Worm (Caenorhabditis elegans) whole organism, late embryonic: ENCODE measurements around the gene B0507.2.

Source experiments
- C08G9.2 ChIP-seq: sonication (generic microtip); optimal IDR thresholded peaks from 2 replicates; lab custom pipeline; 2016; ENCODE audit warnings: mild to moderate bottlenecking, missing genetic modification characterization, moderate library complexity, missing compliant biosample characterization
- C38D4.7 ChIP-seq: fragments of 200-800 bp; sonication (Bioruptor generic); optimal IDR thresholded peaks from 2 replicates; lab custom pipeline; 2018; ENCODE audit warnings: mild to moderate bottlenecking, missing genetic modification characterization, moderate library complexity, missing compliant biosample characterization
- F13H6.1 ChIP-seq: sonication (generic microtip); optimal IDR thresholded peaks from 2 replicates; lab custom pipeline; 2016; ENCODE audit warnings: missing genetic modification characterization, missing compliant biosample characterization
- K02D7.2 ChIP-seq: sonication (generic microtip); optimal IDR thresholded peaks from 2 replicates; lab custom pipeline; 2017; ENCODE audit warnings: mild to moderate bottlenecking, missing genetic modification characterization, missing compliant biosample characterization
- Y22D7AL.16 ChIP-seq: sonication (generic microtip); optimal IDR thresholded peaks from 2 replicates; lab custom pipeline; 2016; ENCODE audit warnings: missing genetic modification characterization, missing compliant biosample characterization
- ahr-1 ChIP-seq: sonication (generic microtip); optimal IDR thresholded peaks from 2 replicates; lab custom pipeline; 2016; ENCODE audit warnings: missing genetic modification characterization, missing compliant biosample characterization
- ceh-18 ChIP-seq: sonication (generic microtip); optimal IDR thresholded peaks from 2 replicates; lab custom pipeline; 2016; ENCODE audit warnings: missing genetic modification characterization, missing compliant biosample characterization
- ceh-19 ChIP-seq: fragments of 200-800 bp; sonication (Bioruptor generic); optimal IDR thresholded peaks from 2 replicates; lab custom pipeline; 2018; ENCODE audit warnings: mild to moderate bottlenecking, missing genetic modification characterization, missing compliant biosample characterization
- ceh-22 ChIP-seq: sonication (generic microtip); optimal IDR thresholded peaks from 2 replicates; lab custom pipeline; 2017; ENCODE audit warnings: missing biosample characterization, missing genetic modification characterization
- ceh-24 ChIP-seq: sonication (generic microtip); optimal IDR thresholded peaks from 2 replicates; lab custom pipeline; 2016; ENCODE audit warnings: mild to moderate bottlenecking, missing genetic modification characterization, missing compliant biosample characterization
- ceh-30 ChIP-seq: fragments of 150-350 bp; optimal IDR thresholded peaks from 2 replicates; lab custom pipeline; 2014; ENCODE audit warnings: missing biosample characterization, missing genetic modification characterization
- ceh-31 ChIP-seq: sonication (generic microtip); optimal IDR thresholded peaks from 2 replicates; lab custom pipeline; 2016; ENCODE audit warnings: missing genetic modification characterization, missing compliant biosample characterization
- ceh-34 ChIP-seq: sonication (generic microtip); optimal IDR thresholded peaks from 2 replicates; lab custom pipeline; 2016; ENCODE audit warnings: mild to moderate bottlenecking, missing genetic modification characterization, missing compliant biosample characterization
- ceh-48 ChIP-seq: sonication (generic microtip); optimal IDR thresholded peaks from 2 replicates; lab custom pipeline; 2016; ENCODE audit warnings: missing genetic modification characterization, inconsistent platforms, missing compliant biosample characterization
- ceh-6 ChIP-seq: fragments of 200-800 bp; sonication (Bioruptor generic); optimal IDR thresholded peaks from 2 replicates; lab custom pipeline; 2018; ENCODE audit warnings: mild to moderate bottlenecking, missing genetic modification characterization, missing compliant biosample characterization
- ceh-9 ChIP-seq: sonication (generic microtip); optimal IDR thresholded peaks from 2 replicates; lab custom pipeline; 2016; ENCODE audit warnings: mild to moderate bottlenecking, missing genetic modification characterization, inconsistent platforms, missing compliant biosample characterization
- che-1 ChIP-seq: sonication (generic microtip); optimal IDR thresholded peaks from 2 replicates; lab custom pipeline; 2016; ENCODE audit warnings: mild to moderate bottlenecking, missing genetic modification characterization, missing compliant biosample characterization
- dve-1 ChIP-seq: sonication (generic microtip); optimal IDR thresholded peaks from 2 replicates; lab custom pipeline; 2017; ENCODE audit warnings: antibody characterized with exemption, mild to moderate bottlenecking, missing genetic modification characterization, missing compliant biosample characterization
- elt-2 ChIP-seq: sonication (generic microtip); optimal IDR thresholded peaks from 2 replicates; lab custom pipeline; 2016; ENCODE audit warnings: missing genetic modification reagents, missing genetic modification characterization, missing compliant biosample characterization
- elt-4 ChIP-seq: sonication (generic microtip); optimal IDR thresholded peaks from 2 replicates; lab custom pipeline; 2016; ENCODE audit warnings: missing genetic modification characterization, missing compliant biosample characterization
- ets-4 ChIP-seq: sonication (generic microtip); optimal IDR thresholded peaks from 2 replicates; lab custom pipeline; 2016; ENCODE audit warnings: missing genetic modification characterization, missing compliant biosample characterization
- eyg-1 ChIP-seq: sonication (generic microtip); optimal IDR thresholded peaks from 2 replicates; lab custom pipeline; 2016; ENCODE audit warnings: missing genotype, missing genetic modification characterization, missing compliant biosample characterization
- fax-1 ChIP-seq: sonication (generic microtip); optimal IDR thresholded peaks from 2 replicates; lab custom pipeline; 2016; ENCODE audit warnings: missing genotype, missing genetic modification characterization, missing compliant biosample characterization
- fkh-10 ChIP-seq: fragments of 150-350 bp; optimal IDR thresholded peaks from 2 replicates; lab custom pipeline; 2014; ENCODE audit warnings: missing biosample characterization, missing genetic modification reagents, missing genetic modification characterization
- fkh-6 ChIP-seq: sonication (generic microtip); optimal IDR thresholded peaks from 2 replicates; lab custom pipeline; 2016; ENCODE audit warnings: missing genetic modification characterization, missing compliant biosample characterization
- hlh-30 ChIP-seq: sonication (generic microtip); optimal IDR thresholded peaks from 2 replicates; lab custom pipeline; 2017; ENCODE audit warnings: antibody characterized with exemption, missing genetic modification characterization, missing compliant biosample characterization; ENCODE audit not compliant: insufficient read depth
- hlh-6 ChIP-seq: sonication (generic microtip); optimal IDR thresholded peaks from 2 replicates; lab custom pipeline; 2016; ENCODE audit warnings: missing genotype, missing genetic modification characterization, missing compliant biosample characterization
- hlh-8 ChIP-seq: sonication (generic microtip); optimal IDR thresholded peaks from 2 replicates; lab custom pipeline; 2016; ENCODE audit warnings: missing genotype, missing genetic modification characterization, missing compliant biosample characterization
- lin-11 ChIP-seq: fragments of 200-800 bp; sonication (Bioruptor generic); optimal IDR thresholded peaks from 2 replicates; lab custom pipeline; 2018; ENCODE audit warnings: mild to moderate bottlenecking, missing genetic modification characterization, missing compliant biosample characterization
- madf-2 ChIP-seq: sonication (generic microtip); optimal IDR thresholded peaks from 2 replicates; lab custom pipeline; 2017; ENCODE audit warnings: missing genetic modification characterization, missing compliant biosample characterization
- nhr-11 ChIP-seq: fragments of 150-350 bp; optimal IDR thresholded peaks from 2 replicates; lab custom pipeline; 2014; ENCODE audit warnings: missing biosample characterization, missing genetic modification characterization
- nhr-232 ChIP-seq: sonication (generic microtip); optimal IDR thresholded peaks from 2 replicates; lab custom pipeline; 2016; ENCODE audit warnings: missing genetic modification characterization, missing compliant biosample characterization
- npax-4 ChIP-seq: sonication (generic microtip); optimal IDR thresholded peaks from 2 replicates; lab custom pipeline; 2016; ENCODE audit warnings: missing genetic modification characterization, missing compliant biosample characterization
- pha-2 ChIP-seq: sonication (generic microtip); optimal IDR thresholded peaks from 2 replicates; lab custom pipeline; 2017; ENCODE audit warnings: mild to moderate bottlenecking, missing genetic modification characterization, missing compliant biosample characterization
- pqm-1 ChIP-seq: sonication (generic microtip); optimal IDR thresholded peaks from 2 replicates; lab custom pipeline; 2016; ENCODE audit warnings: missing genetic modification characterization, missing compliant biosample characterization
- rnt-1 ChIP-seq: sonication (generic microtip); optimal IDR thresholded peaks from 2 replicates; lab custom pipeline; 2016; ENCODE audit warnings: missing genetic modification characterization, missing compliant biosample characterization
- syd-9 ChIP-seq: sonication (generic microtip); optimal IDR thresholded peaks from 2 replicates; lab custom pipeline; 2016; ENCODE audit warnings: mild to moderate bottlenecking, missing genetic modification characterization, moderate library complexity, missing compliant biosample characterization
- tbx-7 ChIP-seq: sonication (generic microtip); optimal IDR thresholded peaks from 2 replicates; lab custom pipeline; 2016; ENCODE audit warnings: missing genotype, missing genetic modification characterization, missing compliant biosample characterization
- unc-3 ChIP-seq, 2 experiments: fragments of 200-800 bp in 1 of 2; sonication (Bioruptor generic) in 1 of 2; sonication (generic microtip) in 1 of 2; conservative IDR thresholded peaks in 1 of 2; optimal IDR thresholded peaks in 1 of 2; 2 replicates each; pipeline versions ENCODE4 v1.3.6 to Lab custom; 2016 to 2022; ENCODE audit warnings: missing compliant biosample characterization in 2 of 2, missing genetic modification characterization in 2 of 2, missing genetic modification reagents in 1 of 2
- unc-86 ChIP-seq: sonication (generic microtip); optimal IDR thresholded peaks from 2 replicates; lab custom pipeline; 2016; ENCODE audit warnings: missing genetic modification characterization, missing compliant biosample characterization
- zip-5 ChIP-seq: sonication (generic microtip); optimal IDR thresholded peaks from 2 replicates; lab custom pipeline; 2016; ENCODE audit warnings: missing genetic modification characterization, missing compliant biosample characterization
- ztf-16 ChIP-seq: sonication (generic microtip); optimal IDR thresholded peaks from 2 replicates; lab custom pipeline; 2017; ENCODE audit warnings: missing genetic modification characterization, missing compliant biosample characterization

The B0507.2 gene

ce11 chrV:8736369-8736768 is 37.8 kb upstream of the B0507.2 start, which contains the start of gene ZC196.3:
Gene ZC196.3, plus strand, starts transcription at chrV:8736669.
- TF ChIP-seq lin-11 (tag; lab: Kevin White, UChicago) (no peak), ets-4 (tag; lab: Kevin White, UChicago) (no peak), unc-86 (tag; lab: Kevin White, UChicago) (no peak), ceh-9 (no peak), Y22D7AL.16 (tag; lab: Kevin White, UChicago) (no peak), eyg-1 (tag; lab: Kevin White, UChicago) (no peak), C38D4.7 (GFP tag; lab: Kevin White, UChicago) (no peak), zip-5 (tag; lab: Kevin White, UChicago) (no peak), ceh-48 (tag; lab: Kevin White, UChicago) (no peak), che-1 (no peak), hlh-30 (tag; lab: Kevin White, UChicago) (no peak), fax-1 (tag; lab: Kevin White, UChicago) (no peak), fkh-6 (tag; lab: Kevin White, UChicago) (no peak), pha-2 (no peak), ceh-22 (tag; lab: Kevin White, UChicago) (no peak), syd-9 (no peak), unc-3 (GFP tag; conservative IDR thresholded peaks at IDR 0.05; lab: Robert Waterston, UW) (no peak), unc-3 (tag; optimal IDR thresholded peaks at IDR 0.05; lab: Kevin White, UChicago) (no peak), nhr-232 (tag; lab: Kevin White, UChicago) (no peak), K02D7.2 (tag; lab: Kevin White, UChicago) (no peak), ceh-6 (GFP tag; lab: Kevin White, UChicago) (no peak)

ce11 chrV:8739136-8739535 is 35.0 kb upstream of the B0507.2 start, which contains the start of gene ZC196.2:
Gene ZC196.2, plus strand, starts transcription at chrV:8739436.
- TF ChIP-seq hlh-6 (tag; lab: Kevin White, UChicago) = no peak
- no peak for TF ChIP-seq ceh-48 (tag; lab: Kevin White, UChicago)
- TF ChIP-seq ceh-31 (tag; lab: Kevin White, UChicago) = no peak
- TF ChIP-seq ceh-18 (tag; lab: Kevin White, UChicago) = no peak
- no peak for TF ChIP-seq pqm-1 (tag; lab: Kevin White, UChicago)
- TF ChIP-seq madf-2 (tag; lab: Kevin White, UChicago) = no peak
- TF ChIP-seq ceh-6 (GFP tag; lab: Kevin White, UChicago) = no peak
- TF ChIP-seq ceh-22 (tag; lab: Kevin White, UChicago) = no peak
- no peak for TF ChIP-seq hlh-8
- no peak for TF ChIP-seq ceh-24 (tag; lab: Kevin White, UChicago)
- TF ChIP-seq elt-4 (tag; lab: Kevin White, UChicago) = no peak
- TF ChIP-seq dve-1 (tag; lab: Kevin White, UChicago) = no peak
- no peak for TF ChIP-seq ztf-16 (tag; lab: Kevin White, UChicago)
- TF ChIP-seq tbx-7 = no peak
- no peak for TF ChIP-seq npax-4
- no peak for TF ChIP-seq ceh-30 (tag; lab: Kevin White, UChicago)
- TF ChIP-seq eyg-1 (tag; lab: Kevin White, UChicago) = no peak
- no peak for TF ChIP-seq ceh-34 (tag; lab: Kevin White, UChicago)

- no peak for TF ChIP-seq ahr-1 (tag; lab: Kevin White, UChicago)
- no peak for TF ChIP-seq elt-4 (tag; lab: Kevin White, UChicago)
- no peak for TF ChIP-seq elt-2 (tag; lab: Kevin White, UChicago)
- TF ChIP-seq F13H6.1 (tag; lab: Kevin White, UChicago) = no peak
- no peak for TF ChIP-seq nhr-11
- TF ChIP-seq fkh-10 (GFP tag; lab: Kevin White, UChicago) = no peak
- no peak for TF ChIP-seq ceh-18 (tag; lab: Kevin White, UChicago)
- no peak for TF ChIP-seq ceh-19 (GFP tag; lab: Kevin White, UChicago)
- no peak for TF ChIP-seq pqm-1 (tag; lab: Kevin White, UChicago)
- TF ChIP-seq ztf-16 (tag; lab: Kevin White, UChicago) = no peak
- no peak for TF ChIP-seq C08G9.2 (tag; lab: Kevin White, UChicago)
- TF ChIP-seq ceh-24 (tag; lab: Kevin White, UChicago) = no peak
- TF ChIP-seq rnt-1 (tag; lab: Kevin White, UChicago) = no peak
- no peak for TF ChIP-seq hlh-6 (tag; lab: Kevin White, UChicago)
Observed at ce11 chrV:8745858-8746257, 28.3 kb upstream of the B0507.2 start, which contains the start of gene B0507.6. Gene B0507.6, plus strand, starts transcription at chrV:8746158.
